Worm (Caenorhabditis elegans): ENCODE data around the gene R12B2.13.
A peak's percentile ranks its signal among the peaks of the same experiment; 100 is the strongest.

The R12B2.13 gene

DNA sequence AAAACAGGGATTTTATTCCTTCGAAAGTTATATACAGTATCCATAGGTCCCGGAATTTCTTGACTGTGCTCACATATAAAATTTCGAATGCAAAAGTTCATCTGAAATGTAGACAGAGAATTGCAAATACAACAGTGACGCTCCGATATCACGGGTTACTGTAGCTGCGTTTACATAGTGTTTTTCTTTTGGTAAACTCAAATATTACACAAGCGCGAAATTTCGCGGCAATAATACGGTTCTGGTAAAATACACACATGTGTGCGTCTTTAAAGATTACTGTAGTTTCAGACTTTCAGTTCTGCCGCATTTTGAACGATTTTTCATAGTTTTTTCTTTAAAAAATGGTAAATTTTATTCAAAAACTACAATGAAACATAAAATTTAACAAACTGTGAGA, 42.7 kb downstream of the R12B2.13 start, which contains the start of gene rev-3:
TSS of gene rev-3 (minus strand) at position 101 of the 400 bp plus-strand sequence.
- TF ChIP-seq madf-9 (GFP tag; conservative IDR thresholded peaks at IDR 0.05) (no peak), nhr-111 (GFP tag; optimal IDR thresholded peaks at IDR 0.05) (no peak), dmd-6 (GFP tag; IDR thresholded peaks at IDR 0.05) (no peak), gei-8 (GFP tag; optimal IDR thresholded peaks at IDR 0.05) (no peak), unc-39 (tag; optimal IDR thresholded peaks at IDR 0.05) (no peak), dpl-1 (GFP tag; optimal IDR thresholded peaks at IDR 0.05) (no peak), daf-8 (GFP tag; IDR thresholded peaks at IDR 0.05) (no peak), saeg-2 (GFP tag; IDR thresholded peaks at IDR 0.05) (no peak), ceh-20 (GFP tag; IDR thresholded peaks at IDR 0.05) (no peak), mep-1 (tag; optimal IDR thresholded peaks at IDR 0.05) (no peak), ceh-28 (tag; optimal IDR thresholded peaks at IDR 0.05) (no peak), lim-7 (GFP tag; IDR thresholded peaks at IDR 0.05) (no peak)

DNA sequence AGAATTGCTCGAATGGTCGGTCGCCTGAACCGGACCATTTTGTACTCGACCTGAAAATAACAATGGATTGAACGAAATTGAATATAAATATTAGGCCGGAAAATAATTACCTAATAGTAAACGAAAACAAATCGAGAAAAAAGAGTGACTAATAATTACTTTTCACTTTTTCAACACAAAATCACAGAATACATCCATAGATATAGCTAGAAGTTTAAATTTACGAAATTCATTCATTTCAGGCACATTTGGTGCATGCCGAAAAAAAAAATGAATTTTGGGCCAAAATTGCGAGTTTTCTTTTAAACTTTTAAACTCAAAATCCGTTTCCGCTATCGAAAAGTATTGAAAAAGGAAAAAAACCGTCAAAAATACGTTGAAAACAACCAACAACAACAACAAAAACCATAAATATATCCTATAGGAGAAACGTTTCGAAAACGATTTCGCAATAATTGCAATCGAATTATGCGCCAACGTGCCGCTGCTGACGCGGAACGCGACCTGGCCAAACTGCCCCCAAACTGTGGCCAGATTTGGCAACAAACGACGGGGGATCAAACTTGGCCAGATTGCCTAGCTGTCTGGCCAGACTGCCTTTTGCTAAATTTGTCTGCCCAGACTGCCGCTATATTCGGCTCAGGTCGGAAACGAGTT, 47.9 kb downstream of the R12B2.13 start, which contains the start of gene Y37B11A.3:
TSS of gene Y37B11A.3 (minus strand) at position 51 of the 657 bp plus-strand sequence.
- peak; percentile 19; the same call in 1 of the 2 replicates for TF ChIP-seq vab-7 (GFP tag; IDR thresholded peaks at IDR 0.05)
- peak; percentile 56 for TF ChIP-seq lin-13 (GFP tag; optimal IDR thresholded peaks at IDR 0.05)
- no peak for TF ChIP-seq cey-2 (tag; optimal IDR thresholded peaks at IDR 0.05; ENCODE audit: borderline replicate concordance, insufficient read depth)
- peak; percentile 76 for TF ChIP-seq mep-1 (tag; optimal IDR thresholded peaks at IDR 0.05)
- no peak for TF ChIP-seq lin-29 (GFP tag; IDR thresholded peaks at IDR 0.05)
- peak in 1 of 2 experiments; percentile 45 for TF ChIP-seq hif-1 (tag; optimal IDR thresholded peaks at IDR 0.05)
- peak; percentile 33; the same call in 1 of the 2 replicates for TF ChIP-seq set-16 (GFP tag; IDR thresholded peaks at IDR 0.05)
- no peak for TF ChIP-seq ama-1 (optimal IDR thresholded peaks at IDR 0.05)
- 0 out of 2 replicates have a peak, but pooled peaks have one; percentile 48 for TF ChIP-seq tra-1 (GFP tag; IDR thresholded peaks at IDR 0.05)
- TF ChIP-seq mes-2 (tag; optimal IDR thresholded peaks at IDR 0.05; ENCODE audit: poor library complexity, severe bottlenecking), result peak; percentile 84
- TF ChIP-seq rbr-2 (tag; optimal IDR thresholded peaks at IDR 0.05), result peak; percentile 65
- TF ChIP-seq dmd-9 (GFP tag; IDR thresholded peaks at IDR 0.05), result peak; percentile 62; the same call in 1 of the 2 replicates
- TF ChIP-seq mxl-3 (GFP tag; optimal IDR thresholded peaks at IDR 0.05), result peak; percentile 58
- TF ChIP-seq mdt-29 (GFP tag; IDR thresholded peaks at IDR 0.05), result peak; percentile 22; the same call in 1 of the 2 replicates
- no peak for TF ChIP-seq gei-8 (GFP tag; optimal IDR thresholded peaks at IDR 0.05)
- peak; percentile 42 for TF ChIP-seq spr-1 (tag; optimal IDR thresholded peaks at IDR 0.05)
- no peak for TF ChIP-seq nhr-76 (tag; optimal IDR thresholded peaks at IDR 0.05)
- peak; percentile 7 for TF ChIP-seq hlh-30 (tag; optimal IDR thresholded peaks at IDR 0.05; ENCODE audit: insufficient read depth)
- TF ChIP-seq ctbp-1 (GFP tag; IDR thresholded peaks at IDR 0.05), result peak; percentile 51; the same call in 1 of the 2 replicates
- no peak for TF ChIP-seq lin-1 (GFP tag; IDR thresholded peaks at IDR 0.05)
- TF ChIP-seq Y75B8A.6 (GFP tag; IDR thresholded peaks at IDR 0.05), result 0 out of 2 replicates have a peak, but pooled peaks have one; percentile 43
- TF ChIP-seq hmg-1.1 (GFP tag; IDR thresholded peaks at IDR 0.05), result peak; percentile 83
- peak; percentile 15 for TF ChIP-seq nhr-28 (tag; optimal IDR thresholded peaks at IDR 0.05)
- no peak for TF ChIP-seq nhr-111 (GFP tag; optimal IDR thresholded peaks at IDR 0.05)
- TF ChIP-seq dmd-6 (GFP tag; IDR thresholded peaks at IDR 0.05), result peak; percentile 72
- no peak for TF ChIP-seq skn-1 (tag; optimal IDR thresholded peaks at IDR 0.05)
- TF ChIP-seq hlh-11 (tag; optimal IDR thresholded peaks at IDR 0.05), result peak; percentile 61
- peak; percentile 21 for TF ChIP-seq F37D6.2 (tag; optimal IDR thresholded peaks at IDR 0.05)
- TF ChIP-seq nhr-11 (tag; optimal IDR thresholded peaks at IDR 0.05), result peak; percentile 18
- peak; percentile 68; the same call in 1 of the 2 replicates for TF ChIP-seq ceh-20 (GFP tag; IDR thresholded peaks at IDR 0.05)
- peak; percentile 67 for TF ChIP-seq nhr-102 (tag; optimal IDR thresholded peaks at IDR 0.05)
- peak; percentile 39 for TF ChIP-seq duxl-1 (tag; optimal IDR thresholded peaks at IDR 0.05; ENCODE audit: poor library complexity)
- peak; percentile 73 for TF ChIP-seq dve-1 (tag; optimal IDR thresholded peaks at IDR 0.05; ENCODE audit: insufficient read depth)
- no peak for TF ChIP-seq F26F4.8 (GFP tag; conservative IDR thresholded peaks at IDR 0.05)
- TF ChIP-seq php-3 (GFP tag; IDR thresholded peaks at IDR 0.05), result 0 out of 2 replicates have a peak, but pooled peaks have one; percentile 35
- TF ChIP-seq dpl-1 (GFP tag; optimal IDR thresholded peaks at IDR 0.05), result peak; percentile 75
- TF ChIP-seq nhr-77 (tag; optimal IDR thresholded peaks at IDR 0.05), result peak; percentile 39
- no peak for TF ChIP-seq snpc-4 (tag; optimal IDR thresholded peaks at IDR 0.05)
- TF ChIP-seq nhr-48 (tag; optimal IDR thresholded peaks at IDR 0.05), result peak; percentile 33
- peak; percentile 26 for TF ChIP-seq jun-1 (tag; optimal IDR thresholded peaks at IDR 0.05)
